Worm (Caenorhabditis elegans): ENCODE results near the gene hlh-6.

ce11 chrII:9605954-9606353 is 8.7 kb downstream of the hlh-6 start:
- TF ChIP-seq hmg-4 (GFP tag; optimal IDR thresholded peaks at IDR 0.05) (no peak), hmbx-1 (tag; optimal IDR thresholded peaks at IDR 0.05) (no peak), F13C5.2 (tag; optimal IDR thresholded peaks at IDR 0.05) (no peak), ama-1 (optimal IDR thresholded peaks at IDR 0.05) (no peak), pes-1 (GFP tag; IDR thresholded peaks at IDR 0.05) (no peak), tra-4 (tag; optimal IDR thresholded peaks at IDR 0.05) (no peak)
